Fruit fly (Drosophila melanogaster): ENCODE results near the gene brv1.
A peak's percentile ranks its signal among the peaks of the same experiment; 100 is the strongest.

brv1 gene

DNA sequence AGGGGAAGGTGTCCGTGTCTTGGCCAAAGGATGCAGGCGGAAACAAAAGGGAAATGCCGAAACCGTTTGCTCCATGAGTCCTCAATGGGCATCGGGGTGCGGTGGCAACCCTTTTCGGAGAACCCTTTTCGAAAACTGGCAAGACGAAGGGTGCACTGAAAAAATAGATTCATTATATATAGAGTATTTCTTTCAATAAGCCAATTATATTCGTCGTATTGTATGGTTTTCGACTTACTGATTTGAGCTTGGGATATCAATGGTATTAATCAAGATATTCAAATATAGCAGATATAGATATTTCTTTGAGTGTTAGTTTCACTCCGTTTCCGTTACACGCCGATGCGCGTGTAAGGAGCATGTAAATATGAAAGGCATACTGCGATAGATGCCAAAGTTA, 44.1 kb downstream of the brv1 start:
- peak; percentile 9 for TF ChIP-seq h (GFP tag; optimal IDR thresholded peaks at IDR 0.05)
- TF ChIP-seq foxo (GFP tag; optimal IDR thresholded peaks at IDR 0.05), result peak in 1 of 2 experiments; percentile 20
- TF ChIP-seq sage (GFP tag; optimal IDR thresholded peaks at IDR 0.05), result no peak
- TF ChIP-seq CG32264 (GFP tag; optimal IDR thresholded peaks at IDR 0.05), result no peak
- peak; percentile 21 for TF ChIP-seq fru (GFP tag; optimal IDR thresholded peaks at IDR 0.05)
- peak; percentile 27 for TF ChIP-seq Sp1 (GFP tag; optimal IDR thresholded peaks at IDR 0.05)

All from whole organism, wandering third instar larva.